Fruit fly (Drosophila melanogaster) whole organism, wandering third instar larva: ENCODE data around the gene Invadolysin.

Experiments used
- Abd-B ChIP-seq: fragments of >200 bp; optimal IDR thresholded peaks from 2 replicates; lab custom pipeline; 2017; ENCODE audit warnings: missing biosample characterization, missing genetic modification characterization
- CG9705 ChIP-seq: fragments of 200-800 bp; sonication (Bioruptor generic); optimal IDR thresholded peaks from 2 replicates; lab custom pipeline; 2018; ENCODE audit warnings: missing biosample characterization, mild to moderate bottlenecking, missing genetic modification characterization
- HLH106 ChIP-seq: fragments of 200-800 bp; optimal IDR thresholded peaks from 3 replicates; lab custom pipeline; 2019; ENCODE audit warnings: missing biosample characterization, mild to moderate bottlenecking, missing genetic modification characterization, moderate library complexity
- Hr78 ChIP-seq: fragments of >200 bp; optimal IDR thresholded peaks from 2 replicates; lab custom pipeline; 2017; ENCODE audit warnings: missing biosample characterization, missing genetic modification characterization
- Mio ChIP-seq: sonication (Bioruptor generic); optimal IDR thresholded peaks from 2 replicates; lab custom pipeline; 2016; ENCODE audit warnings: missing biosample characterization, missing genetic modification characterization
- N ChIP-seq: fragments of >200 bp; optimal IDR thresholded peaks from 2 replicates; lab custom pipeline; 2018; ENCODE audit warnings: missing biosample characterization, missing external identifiers, missing genetic modification characterization
- Sp1 ChIP-seq: fragments of 200-800 bp; sonication (Bioruptor generic); optimal IDR thresholded peaks from 3 replicates; lab custom pipeline; 2019; ENCODE audit warnings: missing biosample characterization, mild to moderate bottlenecking, missing genetic modification characterization, moderate library complexity
- lola ChIP-seq: fragments of >200 bp; optimal IDR thresholded peaks from 2 replicates; lab custom pipeline; 2017; ENCODE audit warnings: missing biosample characterization, missing genetic modification characterization
- pan ChIP-seq: fragments of >200 bp; optimal IDR thresholded peaks from 2 replicates; lab custom pipeline; 2017
- sv ChIP-seq: fragments of 200-800 bp; sonication (Bioruptor generic); optimal IDR thresholded peaks from 3 replicates; lab custom pipeline; 2016; ENCODE audit warnings: missing biosample characterization, missing genetic modification characterization
- usp ChIP-seq: fragments of >200 bp; optimal IDR thresholded peaks from 2 replicates; lab custom pipeline; 2017; ENCODE audit warnings: missing biosample characterization, missing genetic modification characterization
- woc ChIP-seq: sonication (Bioruptor generic); optimal IDR thresholded peaks from 2 replicates; lab custom pipeline; 2016; ENCODE audit warnings: missing biosample characterization, mild to moderate bottlenecking, missing genetic modification characterization

DNA sequence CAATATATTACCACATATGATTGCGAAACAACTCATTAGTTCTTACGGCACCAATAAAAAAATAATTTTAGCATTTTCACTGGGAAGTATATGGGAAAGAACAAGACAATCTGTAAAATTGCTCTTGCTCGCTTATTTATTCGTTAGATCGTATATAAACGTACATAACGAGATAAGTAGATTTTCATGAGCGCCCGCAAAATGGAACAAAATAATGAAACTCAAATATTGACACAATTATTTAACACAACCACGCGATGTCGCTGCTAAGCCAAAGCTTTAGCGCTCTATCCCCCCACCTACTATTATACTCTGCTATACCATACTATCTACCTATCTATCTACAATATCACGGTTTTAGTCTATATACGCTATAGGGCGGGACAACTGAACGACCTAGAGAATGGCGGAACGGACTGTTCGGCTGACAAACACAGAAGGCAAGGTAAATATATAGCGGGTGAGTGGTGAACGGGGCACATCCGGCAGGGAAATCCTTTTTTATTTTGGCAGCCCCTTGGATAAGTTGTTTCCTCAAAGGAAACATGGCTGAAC is 13.4 kb upstream of the Invadolysin start:
- TF ChIP-seq Abd-B (GFP tag; lab: Kevin White, UChicago) (no peak), CG9705 (GFP tag; lab: Kevin White, UChicago) (no peak), Sp1 (GFP tag; lab: Kevin White, UChicago) (no peak), HLH106 (tag; lab: Kevin White, UChicago) (no peak), lola (no peak), sv (GFP tag; lab: Kevin White, UChicago) (no peak), N (GFP tag; lab: Kevin White, UChicago) (no peak), usp (GFP tag; lab: Kevin White, UChicago) (no peak), Hr78 (GFP tag; lab: Kevin White, UChicago) (no peak), woc (GFP tag; lab: Kevin White, UChicago) (no peak), Mio (no peak), pan (lab: Kevin White, UChicago) (no peak)
